Fruit fly (Drosophila melanogaster) S2 (cell line): ENCODE measurements around the gene CG31459.

ENCODE experiments used
- CG8478 ChIP-seq: fragments of >200 bp; optimal IDR thresholded peaks from 2 replicates; lab custom pipeline; 2018
- CTCF ChIP-seq, 2 experiments: fragments of >200 bp; optimal IDR thresholded peaks; 2 replicates each; lab custom pipeline; 2018

dm6 chr3R:19846870-19847590 is 6.4 kb downstream of the CG31459 start, which contains the start of gene MICU3:
- no peak for TF ChIP-seq CG8478 (lab: Kevin White, UChicago)
- no peak for TF ChIP-seq CTCF (optimal IDR thresholded peaks at IDR 0.05; lab: Kevin White, UChicago)
